Worm (Caenorhabditis elegans) whole organism, L4 larva: Measurements from ENCODE around the gene pcp-5.

Experiments
- R02D3.7 ChIP-seq: fragments of 150-350 bp; sonication (generic microtip); optimal IDR thresholded peaks from 3 replicates; lab custom pipeline; 2014; ENCODE audit warnings: missing biosample characterization, missing genetic modification characterization
- ceh-20 ChIP-seq: fragments of 200-800 bp; sonication (Bioruptor generic); IDR thresholded peaks from 2 replicates; pipeline ENCODE4 v1.3.6; 2022; ENCODE audit warnings: missing genetic modification reagents, missing genetic modification characterization, missing compliant biosample characterization
- daf-12 ChIP-seq: fragments of 150-350 bp; optimal IDR thresholded peaks from 2 replicates; lab custom pipeline; 2014; ENCODE audit warnings: missing biosample characterization, missing genetic modification reagents, missing genetic modification characterization
- fkh-10 ChIP-seq: fragments of 150-350 bp; optimal IDR thresholded peaks from 2 replicates; lab custom pipeline; 2014; ENCODE audit warnings: missing biosample characterization, missing genetic modification reagents, missing genetic modification characterization
- mdt-29 ChIP-seq: fragments of 200-800 bp; sonication (Bioruptor generic); IDR thresholded peaks from 2 replicates; pipeline ENCODE4 v1.3.6; 2022; ENCODE audit warnings: missing genetic modification reagents, missing genetic modification characterization, missing compliant biosample characterization
- snpc-4 ChIP-seq: fragments of 150-350 bp; optimal IDR thresholded peaks from 2 replicates; lab custom pipeline; 2014; ENCODE audit warnings: missing biosample characterization, missing genetic modification characterization

DNA sequence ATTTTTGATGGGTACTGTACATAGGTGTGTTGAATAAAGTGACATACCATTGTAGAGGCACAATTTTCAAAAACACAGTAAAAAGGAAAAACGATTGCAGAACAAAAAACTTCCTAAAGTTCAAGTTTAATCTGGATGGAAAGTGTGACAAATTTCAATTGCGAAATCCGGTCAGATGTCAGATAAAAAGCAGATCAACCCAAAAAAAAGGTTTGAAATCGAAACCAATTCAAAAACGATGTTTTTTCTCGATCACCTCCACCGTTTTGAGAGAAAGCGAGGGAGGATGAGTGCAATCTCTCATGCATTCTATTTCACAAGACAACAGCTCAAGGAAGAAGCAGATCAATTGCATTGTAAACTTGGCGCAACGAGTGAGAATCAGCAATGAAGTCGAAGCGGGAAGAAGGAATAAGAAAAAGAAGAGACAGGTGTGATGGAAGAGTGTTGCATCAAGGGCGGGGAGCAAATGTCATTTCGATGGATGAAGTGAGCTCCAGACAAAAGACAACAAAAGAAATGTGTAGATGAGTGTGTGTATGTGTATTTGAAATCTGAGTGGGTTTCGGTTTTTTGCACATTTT, 27.2 kb downstream of the pcp-5 start:
- TF ChIP-seq fkh-10 (no peak), ceh-20 (GFP tag; lab: Robert Waterston, UW) (no peak), mdt-29 (GFP tag; lab: Robert Waterston, UW) (no peak), daf-12 (tag; lab: Kevin White, UChicago) (no peak), snpc-4 (tag; lab: Kevin White, UChicago) (no peak), R02D3.7 (no peak)
